Fruit fly (Drosophila melanogaster) whole organism, embryonic: ENCODE results near the gene beta4GalNAcTB.
A peak's percentile ranks its signal among the peaks of the same experiment; 100 is the strongest.

Experiments used
- Bgb ChIP-seq: fragments of 200-800 bp; sonication (Bioruptor generic); IDR thresholded peaks from 2 replicates; pipeline ENCODE4 v1.3.6; 2022; ENCODE audit warnings: missing biosample characterization, missing genetic modification characterization; ENCODE audit not compliant: partially characterized antibody
- CG10543 ChIP-seq: fragments of 200-800 bp; sonication (Bioruptor generic); optimal IDR thresholded peaks from 3 replicates; lab custom pipeline; 2017; ENCODE audit warnings: missing biosample characterization, mild to moderate bottlenecking, missing genetic modification characterization, moderate library complexity
- CG12299 ChIP-seq: fragments of 200-800 bp; sonication (Bioruptor generic); optimal IDR thresholded peaks from 2 replicates; lab custom pipeline; 2018; ENCODE audit warnings: missing biosample characterization, mild to moderate bottlenecking, missing genetic modification characterization
- CG12659 ChIP-seq: fragments of 200-800 bp; sonication (Bioruptor generic); optimal IDR thresholded peaks from 3 replicates; lab custom pipeline; 2017; ENCODE audit warnings: mild to moderate bottlenecking, missing biosample characterization, missing genetic modification reagents, missing genetic modification characterization
- CG12769 ChIP-seq: fragments of 200-800 bp; sonication (Bioruptor generic); optimal IDR thresholded peaks from 2 replicates; lab custom pipeline; 2019; ENCODE audit warnings: missing biosample characterization, mild to moderate bottlenecking, missing genetic modification characterization, moderate library complexity
- CG18011 ChIP-seq: fragments of 200-800 bp; sonication (Bioruptor generic); optimal IDR thresholded peaks from 2 replicates; lab custom pipeline; 2017; ENCODE audit warnings: missing biosample characterization, missing genetic modification characterization, mild to moderate bottlenecking, moderate library complexity, missing genotype
- CG18619 ChIP-seq: fragments of 200-800 bp; sonication (Bioruptor generic); optimal IDR thresholded peaks from 3 replicates; lab custom pipeline; 2017; ENCODE audit warnings: missing biosample characterization, mild to moderate bottlenecking, missing genetic modification characterization
- CG18764 ChIP-seq: fragments of 200-800 bp; sonication (Bioruptor generic); optimal IDR thresholded peaks from 3 replicates; lab custom pipeline; 2016; ENCODE audit warnings: missing biosample characterization, missing genetic modification characterization
- CG2116 ChIP-seq: fragments of 200-800 bp; sonication (Bioruptor generic); optimal IDR thresholded peaks from 3 replicates; lab custom pipeline; 2018; ENCODE audit warnings: missing biosample characterization, mild to moderate bottlenecking, missing genetic modification characterization
- CG2889 ChIP-seq: fragments of 200-800 bp; sonication (Bioruptor generic); IDR thresholded peaks from 3 replicates; pipeline ENCODE4 v1.3.6; 2022; ENCODE audit warnings: missing biosample characterization, missing genetic modification characterization
- CG3163 ChIP-seq: fragments of 200-800 bp; sonication (Bioruptor generic); optimal IDR thresholded peaks from 3 replicates; lab custom pipeline; 2016; ENCODE audit warnings: missing biosample characterization, missing genetic modification characterization
- CG4707 ChIP-seq: fragments of 200-800 bp; sonication (Bioruptor generic); optimal IDR thresholded peaks from 2 replicates; lab custom pipeline; 2018; ENCODE audit warnings: missing biosample characterization, mild to moderate bottlenecking, missing genetic modification characterization, moderate library complexity
- CG4854 ChIP-seq: fragments of 200-800 bp; sonication (Bioruptor generic); optimal IDR thresholded peaks from 2 replicates; lab custom pipeline; 2016; ENCODE audit warnings: missing biosample characterization, missing genetic modification characterization, inconsistent platforms
- CG7786 ChIP-seq: fragments of 200-800 bp; sonication (Bioruptor generic); optimal IDR thresholded peaks from 2 replicates; lab custom pipeline; 2016; ENCODE audit warnings: missing biosample characterization, missing genetic modification characterization
- CG8290 ChIP-seq, 3 experiments: fragments of 200-800 bp; sonication (Bioruptor generic); optimal IDR thresholded peaks; 2 replicates each; lab custom pipeline; 2016 to 2019; ENCODE audit warnings: missing biosample characterization in 3 of 3, missing genetic modification characterization in 3 of 3, mild to moderate bottlenecking in 2 of 3, moderate library complexity in 1 of 3
- CG9437 ChIP-seq: fragments of 200-800 bp; sonication (Bioruptor generic); optimal IDR thresholded peaks from 2 replicates; lab custom pipeline; 2018; ENCODE audit warnings: missing biosample characterization, mild to moderate bottlenecking, missing genetic modification characterization
- D19B ChIP-seq: fragments of 200-800 bp; sonication (Bioruptor generic); optimal IDR thresholded peaks from 2 replicates; lab custom pipeline; 2017; ENCODE audit warnings: missing biosample characterization, mild to moderate bottlenecking, missing genetic modification characterization
- Dad ChIP-seq: fragments of 200-800 bp; sonication (Bioruptor generic); optimal IDR thresholded peaks from 3 replicates; lab custom pipeline; 2016; ENCODE audit warnings: missing biosample characterization, missing genetic modification characterization
- Deaf1 ChIP-seq: fragments of 200-800 bp; optimal IDR thresholded peaks from 3 replicates; lab custom pipeline; 2019; ENCODE audit warnings: missing biosample characterization, mild to moderate bottlenecking, missing genetic modification characterization, moderate library complexity
- Dref ChIP-seq: fragments of 200-800 bp; sonication (Bioruptor generic); IDR thresholded peaks from 2 replicates; pipeline ENCODE4 v1.3.6; 2022; ENCODE audit warnings: missing biosample characterization, missing genetic modification characterization
- Fer3 ChIP-seq: fragments of 200-800 bp; sonication (Bioruptor generic); optimal IDR thresholded peaks from 2 replicates; lab custom pipeline; 2018; ENCODE audit warnings: missing biosample characterization, mild to moderate bottlenecking, missing genetic modification characterization, moderate library complexity
- GATAe ChIP-seq: fragments of 200-800 bp; sonication (Bioruptor generic); conservative IDR thresholded peaks from 2 replicates; pipeline ENCODE4 v1.3.6; 2022; ENCODE audit warnings: missing biosample characterization, missing genetic modification characterization
- Hr78 ChIP-seq, 2 experiments: fragments of 200-800 bp in 1 of 2; fragments of >200 bp in 1 of 2; sonication (Bioruptor generic) in 1 of 2; optimal IDR thresholded peaks; 2 replicates each; lab custom pipeline; 2017 to 2019; ENCODE audit warnings: missing biosample characterization in 2 of 2, missing genetic modification characterization in 2 of 2, mild to moderate bottlenecking in 1 of 2, moderate library complexity in 1 of 2
- Lpt ChIP-seq: fragments of >200 bp; optimal IDR thresholded peaks from 2 replicates; lab custom pipeline; 2018; ENCODE audit warnings: missing biosample characterization, missing genetic modification characterization
- NK7.1 ChIP-seq: fragments of 200-800 bp; sonication (Bioruptor generic); optimal IDR thresholded peaks from 3 replicates; lab custom pipeline; 2016; ENCODE audit warnings: missing biosample characterization, missing genetic modification characterization
- Optix ChIP-seq: fragments of 200-800 bp; sonication (Bioruptor generic); IDR thresholded peaks from 3 replicates; pipeline ENCODE4 v1.3.6; 2022; ENCODE audit warnings: missing biosample characterization, missing genetic modification characterization
- Usf ChIP-seq: fragments of 200-800 bp; sonication (Bioruptor generic); optimal IDR thresholded peaks from 2 replicates; lab custom pipeline; 2017; ENCODE audit warnings: missing genotype, missing biosample characterization, missing genetic modification characterization
- ash1 ChIP-seq: fragments of 200-800 bp; sonication (Bioruptor generic); optimal IDR thresholded peaks from 2 replicates; lab custom pipeline; 2018; ENCODE audit warnings: missing biosample characterization, mild to moderate bottlenecking, missing genetic modification characterization
- crol ChIP-seq: fragments of 200-800 bp; sonication (Bioruptor generic); IDR thresholded peaks from 2 replicates; pipeline ENCODE4 v1.3.6; 2022; ENCODE audit warnings: missing biosample characterization, missing genetic modification characterization
- disco-r ChIP-seq: fragments of 200-800 bp; sonication (Bioruptor generic); optimal IDR thresholded peaks from 2 replicates; lab custom pipeline; 2016; ENCODE audit warnings: missing biosample characterization, missing genetic modification characterization
- esg ChIP-seq: fragments of 200-800 bp; sonication (Bioruptor generic); conservative IDR thresholded peaks from 2 replicates; pipeline ENCODE4 v1.3.6; 2022; ENCODE audit warnings: missing biosample characterization, missing genetic modification characterization
- fu2 ChIP-seq: fragments of 200-800 bp; sonication (Bioruptor generic); optimal IDR thresholded peaks from 2 replicates; lab custom pipeline; 2016; ENCODE audit warnings: missing biosample characterization, missing genetic modification characterization
- gem ChIP-seq: fragments of 200-800 bp; sonication (Bioruptor generic); optimal IDR thresholded peaks from 2 replicates; lab custom pipeline; 2019; ENCODE audit warnings: missing biosample characterization, mild to moderate bottlenecking, missing genetic modification characterization, moderate library complexity
- grau ChIP-seq: fragments of 200-800 bp; optimal IDR thresholded peaks from 3 replicates; lab custom pipeline; 2019; ENCODE audit warnings: missing biosample characterization, mild to moderate bottlenecking, missing genetic modification characterization, moderate library complexity
- jing ChIP-seq: fragments of 200-800 bp; sonication (Bioruptor generic); optimal IDR thresholded peaks from 2 replicates; lab custom pipeline; 2018; ENCODE audit warnings: missing biosample characterization, mild to moderate bottlenecking, missing genetic modification characterization
- klu ChIP-seq: fragments of 200-800 bp; sonication (Bioruptor generic); IDR thresholded peaks from 2 replicates; pipeline ENCODE4 v1.3.6; 2022; ENCODE audit warnings: missing biosample characterization, missing genetic modification characterization
- lilli ChIP-seq: fragments of 200-800 bp; sonication (Bioruptor generic); optimal IDR thresholded peaks from 3 replicates; lab custom pipeline; 2016; ENCODE audit warnings: missing biosample characterization, missing genetic modification characterization
- luna ChIP-seq: fragments of 200-800 bp; sonication (Bioruptor generic); optimal IDR thresholded peaks from 2 replicates; lab custom pipeline; 2016; ENCODE audit warnings: missing biosample characterization, missing genetic modification characterization
- prd ChIP-seq, 3 experiments: fragments of >200 bp in 2 of 3; fragments of 200-800 bp in 1 of 3; sonication (Bioruptor generic) in 1 of 3; optimal IDR thresholded peaks in 2 of 3; IDR thresholded peaks in 1 of 3; 2 replicates in 2 of 3; 3 replicates in 1 of 3; pipeline versions ENCODE4 v1.3.6 to Lab custom; 2017 to 2022; ENCODE audit warnings: missing biosample characterization in 1 of 3, missing genetic modification characterization in 1 of 3
- repo ChIP-seq: fragments of 200-800 bp; sonication (Bioruptor generic); optimal IDR thresholded peaks from 2 replicates; lab custom pipeline; 2016; ENCODE audit warnings: missing biosample characterization, missing genetic modification characterization
- sd ChIP-seq: fragments of 200-800 bp; sonication (Bioruptor generic); optimal IDR thresholded peaks from 3 replicates; lab custom pipeline; 2018; ENCODE audit warnings: missing biosample characterization, mild to moderate bottlenecking, missing genetic modification characterization, moderate library complexity
- sens-2 ChIP-seq: fragments of 200-800 bp; sonication (Bioruptor generic); IDR thresholded peaks from 2 replicates; pipeline ENCODE4 v1.3.6; 2022; ENCODE audit warnings: missing biosample characterization, missing genetic modification characterization
- sob ChIP-seq: fragments of 200-800 bp; sonication (Bioruptor generic); IDR thresholded peaks from 2 replicates; pipeline ENCODE4 v1.3.6; 2022; ENCODE audit warnings: missing biosample characterization, missing genetic modification characterization
- stwl ChIP-seq: fragments of 200-800 bp; sonication (Bioruptor generic); optimal IDR thresholded peaks from 3 replicates; lab custom pipeline; 2018; ENCODE audit warnings: missing biosample characterization, mild to moderate bottlenecking, missing genetic modification characterization, moderate library complexity
- tll ChIP-seq, 2 experiments: fragments of 200-800 bp in 1 of 2; fragments of >200 bp in 1 of 2; sonication (Bioruptor generic) in 1 of 2; optimal IDR thresholded peaks; 2 replicates each; lab custom pipeline; 2017 to 2019; ENCODE audit warnings: missing biosample characterization in 2 of 2, missing genetic modification characterization in 2 of 2, mild to moderate bottlenecking in 1 of 2, moderate library complexity in 1 of 2
- trem ChIP-seq: fragments of 200-800 bp; optimal IDR thresholded peaks from 3 replicates; lab custom pipeline; 2019; ENCODE audit warnings: missing biosample characterization, mild to moderate bottlenecking, missing genetic modification characterization, moderate library complexity
- vvl ChIP-seq: fragments of 200-800 bp; sonication (Bioruptor generic); IDR thresholded peaks from 2 replicates; pipeline ENCODE4 v1.3.6; 2022; ENCODE audit warnings: missing biosample characterization, missing genetic modification characterization
- z ChIP-seq: fragments of 200-800 bp; sonication (Bioruptor generic); IDR thresholded peaks from 3 replicates; pipeline ENCODE4 v1.3.6; 2022; ENCODE audit warnings: missing biosample characterization, missing genetic modification characterization

Gene beta4GalNAcTB

DNA sequence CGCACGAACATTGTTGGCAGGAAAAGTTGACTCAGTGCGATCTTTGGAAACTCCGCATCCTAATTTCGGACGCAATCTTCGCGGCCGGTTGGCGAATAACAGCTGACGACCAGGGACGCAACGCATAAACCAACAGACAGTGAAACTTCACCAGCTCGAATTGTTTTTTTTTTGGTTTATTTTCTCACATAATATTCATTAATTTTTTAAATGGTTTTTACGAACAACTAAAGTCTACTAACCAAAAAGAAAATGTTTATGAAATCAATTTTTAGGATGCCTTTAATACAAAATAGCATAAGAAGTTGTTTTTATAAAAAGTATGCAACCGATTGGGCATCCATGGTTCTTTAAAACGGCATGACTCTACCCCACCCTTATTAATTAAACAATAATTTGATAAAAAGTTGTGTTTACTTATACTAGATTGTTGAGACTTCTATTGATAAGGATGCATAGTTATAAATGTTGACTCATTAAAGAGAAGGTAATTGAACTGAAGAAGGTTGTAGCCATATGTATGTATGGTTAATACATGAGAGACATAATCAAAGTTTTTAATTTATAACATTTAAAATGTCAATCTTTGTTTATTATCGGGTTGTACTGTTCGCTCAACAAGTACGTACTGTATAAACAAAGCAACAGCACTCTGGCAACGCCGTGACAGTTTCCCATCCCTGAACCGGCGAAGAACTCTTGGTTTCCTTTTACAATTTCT, at the start of gene beta4GalNAcTB, which contains the start of gene Cpsf100 (continued):
- TF ChIP-seq sens-2 (GFP tag; lab: Robert Waterston, UW) (no peak), prd (optimal IDR thresholded peaks at IDR 0.05; lab: Kevin White, UChicago) (no peak), prd (GFP tag; IDR thresholded peaks at IDR 0.05; lab: Robert Waterston, UW) (peak; percentile 77), Dad (GFP tag; lab: Kevin White, UChicago) (peak; percentile 21), CG3163 (GFP tag; lab: Kevin White, UChicago) (no peak), crol (GFP tag; lab: Robert Waterston, UW) (no peak), CG18764 (GFP tag; lab: Kevin White, UChicago) (peak; percentile 49), CG2889 (GFP tag; lab: Robert Waterston, UW) (peak; percentile 21; the same call in 1 of the 3 replicates), repo (GFP tag; lab: Kevin White, UChicago) (no peak), D19B (peak; percentile 35), klu (peak; percentile 50), Lpt (GFP tag; lab: Kevin White, UChicago) (no peak), CG10543 (GFP tag; lab: Kevin White, UChicago) (peak; percentile 66), CG2116 (peak; percentile 38), luna (GFP tag; lab: Kevin White, UChicago) (no peak), esg (GFP tag; lab: Robert Waterston, UW) (peak; percentile 58), sd (tag; lab: Kevin White, UChicago) (no peak), CG12659 (GFP tag; lab: Kevin White, UChicago) (peak; percentile 84), Bgb (no peak), Dref (GFP tag; lab: Robert Waterston, UW) (no peak), Hr78 (GFP tag; optimal IDR thresholded peaks at IDR 0.05; lab: Kevin White, UChicago) (no peak), CG4854 (GFP tag; lab: Kevin White, UChicago) (no peak), disco-r (GFP tag; lab: Kevin White, UChicago) (no peak), fu2 (GFP tag; lab: Kevin White, UChicago) (peak; percentile 65), stwl (peak; percentile 27), CG8290 (GFP tag; optimal IDR thresholded peaks at IDR 0.05; lab: Kevin White, UChicago) (peak; percentile 44), CG8290 (tag; optimal IDR thresholded peaks at IDR 0.05; lab: Kevin White, UChicago) (no peak), NK7.1 (GFP tag; lab: Kevin White, UChicago) (no peak), lilli (GFP tag; lab: Kevin White, UChicago) (peak; percentile 83), CG18011 (GFP tag; lab: Kevin White, UChicago) (peak; percentile 46), CG7786 (GFP tag; lab: Kevin White, UChicago) (peak; percentile 20), gem (tag; lab: Kevin White, UChicago) (peak; percentile 80), CG12299 (tag; lab: Kevin White, UChicago) (peak; percentile 3), z (no peak), grau (tag; lab: Kevin White, UChicago) (peak; percentile 97), Usf (GFP tag; lab: Kevin White, UChicago) (peak; percentile 73), ash1 (GFP tag; lab: Kevin White, UChicago) (no peak), CG18619 (GFP tag; lab: Kevin White, UChicago) (peak; percentile 77), Fer3 (tag; lab: Kevin White, UChicago) (peak; percentile 53), CG9437 (GFP tag; lab: Kevin White, UChicago) (peak; percentile 86), trem (peak; percentile 54), GATAe (GFP tag; lab: Robert Waterston, UW) (no peak; the same call in 1 of the 2 replicates), Optix (GFP tag; lab: Robert Waterston, UW) (peak; percentile 32; the same call in 1 of the 3 replicates), Deaf1 (tag; lab: Kevin White, UChicago) (no peak), vvl (GFP tag; lab: Robert Waterston, UW) (peak; percentile 57; the same call in 1 of the 2 replicates), CG4707 (GFP tag; lab: Kevin White, UChicago) (no peak), tll (GFP tag; optimal IDR thresholded peaks at IDR 0.05; lab: Kevin White, UChicago) (no peak), CG12769 (tag; lab: Kevin White, UChicago) (no peak), jing (GFP tag; lab: Kevin White, UChicago) (peak; percentile 48), sob (peak; percentile 48; the same call in 1 of the 2 replicates)
